Fruit fly (Drosophila melanogaster): ENCODE measurements around the gene Wnt5.

The Wnt5 gene

dm6 chrX:18515988-18516541 is 10.9 kb upstream of the Wnt5 start (continued):
- TF ChIP-seq CG10543 (GFP tag; optimal IDR thresholded peaks at IDR 0.05) (peak; percentile 17), CG6683 (GFP tag; optimal IDR thresholded peaks at IDR 0.05) (no peak), salm (tag; optimal IDR thresholded peaks at IDR 0.05) (no peak), Rfx (GFP tag; IDR thresholded peaks at IDR 0.05) (peak; percentile 53), slbo (GFP tag; IDR thresholded peaks at IDR 0.05) (peak; percentile 45; the same call in 1 of the 2 replicates), h (optimal IDR thresholded peaks at IDR 0.05) (no peak), gfzf (GFP tag; optimal IDR thresholded peaks at IDR 0.05) (no peak), lola (GFP tag; optimal IDR thresholded peaks at IDR 0.05) (peak in 1 of 3 experiments; percentile 19), CG31441 (GFP tag; IDR thresholded peaks at IDR 0.05) (no peak; the same call in 1 of the 2 replicates), CG17359 (tag; optimal IDR thresholded peaks at IDR 0.05) (no peak)

dm6 chrX:18515205-18515921 is 10.2 kb upstream of the Wnt5 start, which contains the start of the genes Bx and HisRS:
TSS of gene Bx (plus strand) at chrX:18515428.
TSS of gene HisRS (plus strand) at chrX:18515428.
- TF ChIP-seq Myb (GFP tag; optimal IDR thresholded peaks at IDR 0.05) (peak; percentile 27), CG14710 (tag; optimal IDR thresholded peaks at IDR 0.05) (peak; percentile 20), CG7372 (GFP tag; IDR thresholded peaks at IDR 0.05) (no peak), nerfin-2 (GFP tag; IDR thresholded peaks at IDR 0.05; ENCODE audit: partially characterized antibody) (no peak), Med (GFP tag) (peak; percentile 83), slou (GFP tag; optimal IDR thresholded peaks at IDR 0.05) (no peak), Ets97D (GFP tag; optimal IDR thresholded peaks at IDR 0.05) (peak; percentile 64), CG42726 (GFP tag; IDR thresholded peaks at IDR 0.05; ENCODE audit: partially characterized antibody) (peak; percentile 59), row (GFP tag; IDR thresholded peaks at IDR 0.05) (0 out of 3 replicates have a peak, but pooled peaks have one; percentile 23), dm (GFP tag; optimal IDR thresholded peaks at IDR 0.05) (peak; percentile 87), sqz (GFP tag; optimal IDR thresholded peaks at IDR 0.05) (peak; percentile 94), CG13894 (tag; optimal IDR thresholded peaks at IDR 0.05) (peak; percentile 2), CG14441 (GFP tag; IDR thresholded peaks at IDR 0.05) (no peak), CG11560 (tag; IDR thresholded peaks at IDR 0.05) (no peak), Atf-2 (GFP tag; optimal IDR thresholded peaks at IDR 0.05) (no peak), CG3065 (GFP tag; optimal IDR thresholded peaks at IDR 0.05) (no peak), CG7271 (tag; optimal IDR thresholded peaks at IDR 0.05) (no peak), pum (GFP tag; optimal IDR thresholded peaks at IDR 0.05) (no peak), Scr (GFP tag; IDR thresholded peaks at IDR 0.05; ENCODE audit: partially characterized antibody) (no peak), Awh (GFP tag; IDR thresholded peaks at IDR 0.05) (no peak), CG8290 (GFP tag; optimal IDR thresholded peaks at IDR 0.05) (no peak), CG8290 (tag; optimal IDR thresholded peaks at IDR 0.05) (peak in 1 of 2 experiments; percentile 61), CG9797 (GFP tag; optimal IDR thresholded peaks at IDR 0.05) (peak; percentile 77), al (GFP tag; IDR thresholded peaks at IDR 0.05) (peak; percentile 17; the same call in 1 of the 2 replicates), kah (GFP tag; optimal IDR thresholded peaks at IDR 0.05) (no peak), Side (GFP tag; optimal IDR thresholded peaks at IDR 0.05) (no peak), Dbx (GFP tag; IDR thresholded peaks at IDR 0.05) (no peak), CG1647 (GFP tag; optimal IDR thresholded peaks at IDR 0.05) (no peak), ab (GFP tag; optimal IDR thresholded peaks at IDR 0.05) (no peak), rib (GFP tag; IDR thresholded peaks at IDR 0.05) (peak; percentile 95), trem (tag; optimal IDR thresholded peaks at IDR 0.05) (peak; percentile 9), peb (GFP tag; IDR thresholded peaks at IDR 0.05) (no peak), B-H2 (GFP tag; optimal IDR thresholded peaks at IDR 0.05) (peak; percentile 21), CG15479 (GFP tag; optimal IDR thresholded peaks at IDR 0.05) (no peak), CG12071 (GFP tag; optimal IDR thresholded peaks at IDR 0.05) (no peak), CG6791 (GFP tag; IDR thresholded peaks at IDR 0.05; ENCODE audit: partially characterized antibody) (no peak), Rfx (GFP tag; IDR thresholded peaks at IDR 0.05) (peak; percentile 38), dati (GFP tag; IDR thresholded peaks at IDR 0.05) (0 out of 2 replicates have a peak, but pooled peaks have one; percentile 15), CG14965 (GFP tag; optimal IDR thresholded peaks at IDR 0.05; ENCODE audit: borderline replicate concordance) (no peak)

Measured in whole organism, embryonic.